Worm (Caenorhabditis elegans) whole organism, young adult: ENCODE data around the gene srd-27.

Source experiments
- B0261.1 ChIP-seq: sonication (generic microtip); optimal IDR thresholded peaks from 2 replicates; lab custom pipeline; 2016; ENCODE audit warnings: mild to moderate bottlenecking, missing genetic modification characterization, moderate library complexity, missing compliant biosample characterization
- C17E4.6 ChIP-seq: fragments of 200-800 bp; sonication (Bioruptor generic); IDR thresholded peaks from 2 replicates; pipeline ENCODE4 v1.3.6; 2022; ENCODE audit warnings: missing genetic modification reagents, missing genetic modification characterization, missing compliant biosample characterization
- D2030.7 ChIP-seq: fragments of 200-800 bp; sonication (Bioruptor generic); IDR thresholded peaks from 2 replicates; pipeline ENCODE4 v1.3.6; 2022; ENCODE audit warnings: missing genetic modification reagents, missing genetic modification characterization, missing compliant biosample characterization
- F23B12.7 ChIP-seq: sonication (generic microtip); optimal IDR thresholded peaks from 2 replicates; lab custom pipeline; 2017; ENCODE audit warnings: missing genetic modification characterization, mild to moderate bottlenecking, missing compliant biosample characterization, antibody characterized with exemption, moderate library complexity; ENCODE audit not compliant: insufficient read depth
- F39B2.1 ChIP-seq: fragments of 200-800 bp; sonication (Bioruptor generic); IDR thresholded peaks from 2 replicates; pipeline ENCODE4 v1.3.6; 2022; ENCODE audit warnings: missing genetic modification reagents, missing genetic modification characterization, missing compliant biosample characterization
- F52B5.7 ChIP-seq: sonication (generic microtip); optimal IDR thresholded peaks from 2 replicates; lab custom pipeline; 2016; ENCODE audit warnings: mild to moderate bottlenecking, missing genetic modification characterization, missing compliant biosample characterization
- F55B11.4 ChIP-seq: sonication (generic microtip); optimal IDR thresholded peaks from 2 replicates; lab custom pipeline; 2016; ENCODE audit warnings: missing compliant biosample characterization, missing genetic modification characterization, borderline replicate concordance; ENCODE audit not compliant: insufficient read depth
- K11D2.4 ChIP-seq: fragments of 200-800 bp; sonication (Bioruptor generic); IDR thresholded peaks from 2 replicates; pipeline ENCODE4 v1.3.6; 2022; ENCODE audit warnings: missing genetic modification reagents, missing genetic modification characterization, missing compliant biosample characterization
- K12H6.12 ChIP-seq: fragments of 200-800 bp; sonication (Bioruptor generic); optimal IDR thresholded peaks from 2 replicates; lab custom pipeline; 2018; ENCODE audit warnings: mild to moderate bottlenecking, missing genetic modification characterization, missing compliant biosample characterization
- Y53G8AR.9 ChIP-seq: fragments of 200-800 bp; sonication (Bioruptor generic); conservative IDR thresholded peaks from 2 replicates; pipeline ENCODE4 v1.3.6; 2022; ENCODE audit warnings: missing genetic modification reagents, missing genetic modification characterization, missing compliant biosample characterization
- Y56A3A.18 ChIP-seq: fragments of 200-800 bp; sonication (Bioruptor generic); IDR thresholded peaks from 2 replicates; pipeline ENCODE4 v1.3.6; 2022; ENCODE audit warnings: missing genetic modification reagents, missing genetic modification characterization, missing compliant biosample characterization
- Y67H2A.10 ChIP-seq: fragments of 200-800 bp; sonication (Bioruptor generic); conservative IDR thresholded peaks from 2 replicates; pipeline ENCODE4 v1.3.6; 2022; ENCODE audit warnings: missing genetic modification reagents, missing genetic modification characterization, missing compliant biosample characterization
- Y95B8A.8 ChIP-seq: fragments of 200-800 bp; sonication (Bioruptor generic); IDR thresholded peaks from 2 replicates; pipeline ENCODE4 v1.3.6; 2022; ENCODE audit warnings: missing genetic modification reagents, missing genetic modification characterization, missing compliant biosample characterization
- ZK185.1 ChIP-seq: sonication (generic microtip); optimal IDR thresholded peaks from 2 replicates; lab custom pipeline; 2016; ENCODE audit warnings: mild to moderate bottlenecking, missing genetic modification characterization, missing compliant biosample characterization; ENCODE audit not compliant: poor library complexity, severe bottlenecking
- akir-1 ChIP-seq: fragments of 200-800 bp; sonication (Bioruptor generic); optimal IDR thresholded peaks from 2 replicates; lab custom pipeline; 2018; ENCODE audit warnings: mild to moderate bottlenecking, missing genetic modification characterization, moderate library complexity, missing compliant biosample characterization
- aptf-2 ChIP-seq: fragments of 200-800 bp; sonication (Bioruptor generic); conservative IDR thresholded peaks from 2 replicates; pipeline ENCODE4 v1.3.6; 2022; ENCODE audit warnings: missing genetic modification reagents, missing genetic modification characterization, missing compliant biosample characterization
- athp-1 ChIP-seq: sonication (generic microtip); optimal IDR thresholded peaks from 2 replicates; lab custom pipeline; 2017; ENCODE audit warnings: mild to moderate bottlenecking, missing genetic modification characterization, missing compliant biosample characterization
- attf-3 ChIP-seq: fragments of 200-800 bp; sonication (Bioruptor generic); conservative IDR thresholded peaks from 2 replicates; pipeline ENCODE4 v1.3.6; 2022; ENCODE audit warnings: missing genetic modification reagents, missing genetic modification characterization, missing compliant biosample characterization
- bed-1 ChIP-seq: fragments of 200-800 bp; sonication (Bioruptor generic); IDR thresholded peaks from 2 replicates; pipeline ENCODE4 v1.3.6; 2022; ENCODE audit warnings: missing genetic modification reagents, missing genetic modification characterization, missing compliant biosample characterization
- bed-2 ChIP-seq: fragments of 200-800 bp; sonication (Bioruptor generic); IDR thresholded peaks from 2 replicates; pipeline ENCODE4 v1.3.6; 2022; ENCODE audit warnings: missing genetic modification reagents, missing genetic modification characterization, missing compliant biosample characterization
- ccch-3 ChIP-seq: fragments of 200-800 bp; sonication (Bioruptor generic); optimal IDR thresholded peaks from 2 replicates; lab custom pipeline; 2018; ENCODE audit warnings: mild to moderate bottlenecking, missing genetic modification characterization, missing compliant biosample characterization
- ceh-100 ChIP-seq: fragments of 200-800 bp; sonication (Bioruptor generic); IDR thresholded peaks from 2 replicates; pipeline ENCODE4 v1.3.6; 2022; ENCODE audit warnings: missing genetic modification reagents, missing genetic modification characterization, missing compliant biosample characterization
- dox-1 ChIP-seq: fragments of 200-800 bp; sonication (Bioruptor generic); IDR thresholded peaks from 2 replicates; pipeline ENCODE4 v1.3.6; 2022; ENCODE audit warnings: missing genetic modification reagents, missing genetic modification characterization, missing compliant biosample characterization
- efl-1 ChIP-seq: fragments of 150-350 bp; optimal IDR thresholded peaks from 2 replicates; lab custom pipeline; 2014; ENCODE audit warnings: missing biosample characterization, missing genetic modification reagents, missing genetic modification characterization
- egrh-3 ChIP-seq: fragments of 200-800 bp; sonication (Bioruptor generic); IDR thresholded peaks from 2 replicates; pipeline ENCODE4 v1.3.6; 2022; ENCODE audit warnings: missing genetic modification reagents, missing genetic modification characterization, missing compliant biosample characterization
- fkh-3 ChIP-seq: sonication (generic microtip); optimal IDR thresholded peaks from 2 replicates; lab custom pipeline; 2016; ENCODE audit warnings: mild to moderate bottlenecking, missing genetic modification characterization, missing compliant biosample characterization
- hrde-1 ChIP-seq: sonication (generic microtip); optimal IDR thresholded peaks from 2 replicates; lab custom pipeline; 2016; ENCODE audit warnings: missing genetic modification characterization, mild to moderate bottlenecking, missing compliant biosample characterization, moderate library complexity, missing genotype, missing genetic modification reagents, borderline replicate concordance
- hsf-1 ChIP-seq: fragments of 200-800 bp; sonication (Bioruptor generic); IDR thresholded peaks from 2 replicates; pipeline ENCODE4 v1.3.6; 2022; ENCODE audit warnings: missing genetic modification reagents, missing genetic modification characterization, missing compliant biosample characterization
- lag-1 ChIP-seq: fragments of 200-800 bp; sonication (Bioruptor generic); IDR thresholded peaks from 2 replicates; pipeline ENCODE4 v1.3.6; 2022; ENCODE audit warnings: missing genetic modification reagents, missing genetic modification characterization, missing compliant biosample characterization
- lin-35 ChIP-seq, 3 experiments: fragments of 150-350 bp in 2 of 3; sonication (generic microtip) in 1 of 3; optimal IDR thresholded peaks; 2 replicates each; lab custom pipeline; 2014 to 2018; ENCODE audit warnings: missing biosample characterization in 3 of 3, missing genetic modification characterization in 3 of 3, missing genetic modification reagents in 3 of 3
- madf-6 ChIP-seq: fragments of 200-800 bp; sonication (Bioruptor generic); IDR thresholded peaks from 2 replicates; pipeline ENCODE4 v1.3.6; 2022; ENCODE audit warnings: missing genetic modification reagents, missing genetic modification characterization, missing compliant biosample characterization
- nfya-1 ChIP-seq: sonication (generic microtip); optimal IDR thresholded peaks from 2 replicates; lab custom pipeline; 2017; ENCODE audit warnings: antibody characterized with exemption, missing compliant biosample characterization, missing genetic modification characterization, borderline replicate concordance; ENCODE audit not compliant: insufficient read depth
- nfya-2 ChIP-seq: fragments of 200-800 bp; sonication (Bioruptor generic); IDR thresholded peaks from 2 replicates; pipeline ENCODE4 v1.3.6; 2022; ENCODE audit warnings: missing genetic modification reagents, missing genetic modification characterization, missing compliant biosample characterization
- repo-1 ChIP-seq: sonication (generic microtip); optimal IDR thresholded peaks from 2 replicates; lab custom pipeline; 2017; ENCODE audit warnings: mild to moderate bottlenecking, missing genetic modification characterization, missing compliant biosample characterization
- sea-2 ChIP-seq: fragments of 200-800 bp; sonication (Bioruptor generic); IDR thresholded peaks from 2 replicates; pipeline ENCODE4 v1.3.6; 2022; ENCODE audit warnings: missing genetic modification characterization, missing compliant biosample characterization
- tlf-1 ChIP-seq: fragments of 200-800 bp; sonication (Bioruptor generic); optimal IDR thresholded peaks from 2 replicates; lab custom pipeline; 2018; ENCODE audit warnings: mild to moderate bottlenecking, missing genetic modification characterization, missing compliant biosample characterization
- zfh-2 ChIP-seq: fragments of 200-800 bp; sonication (Bioruptor generic); conservative IDR thresholded peaks from 2 replicates; pipeline ENCODE4 v1.3.6; 2022; ENCODE audit warnings: missing genetic modification reagents, missing genetic modification characterization, missing compliant biosample characterization
- ztf-28 ChIP-seq: fragments of 200-800 bp; sonication (Bioruptor generic); IDR thresholded peaks from 2 replicates; pipeline ENCODE4 v1.3.6; 2022; ENCODE audit warnings: missing genetic modification reagents, missing genetic modification characterization, missing compliant biosample characterization

srd-27 gene

ce11 chrV:15821398-15821797, 18.2 kb downstream of the srd-27 start, which contains the start of gene srbc-49:
srbc-49 (plus strand) TSS chrV:15821698.
- no peak for TF ChIP-seq nfya-2 (GFP tag; lab: Robert Waterston, UW)
- no peak for TF ChIP-seq F23B12.7 (tag; lab: Kevin White, UChicago)
- TF ChIP-seq lin-35 (GFP tag; optimal IDR thresholded peaks at IDR 0.05; lab: Kevin White, UChicago) = no peak
- no peak for TF ChIP-seq zfh-2 (GFP tag; lab: Robert Waterston, UW)
- TF ChIP-seq ztf-28 (GFP tag; lab: Robert Waterston, UW) = no peak
- TF ChIP-seq hrde-1 (tag; lab: Kevin White, UChicago) = no peak
- TF ChIP-seq Y67H2A.10 = no peak
- no peak for TF ChIP-seq nfya-1 (tag; lab: Kevin White, UChicago)
- no peak for TF ChIP-seq aptf-2

ce11 chrV:15824866-15825265, 21.7 kb downstream of the srd-27 start, which contains the start of gene srbc-50:
srbc-50 (minus strand) TSS chrV:15824966.
- TF ChIP-seq ccch-3 (GFP tag; lab: Kevin White, UChicago) (no peak), Y95B8A.8 (GFP tag; lab: Robert Waterston, UW) (no peak), F55B11.4 (no peak), B0261.1 (no peak), akir-1 (GFP tag; lab: Kevin White, UChicago) (no peak), F39B2.1 (no peak), egrh-3 (GFP tag; lab: Robert Waterston, UW) (no peak), madf-6 (GFP tag; lab: Robert Waterston, UW) (no peak), repo-1 (no peak)

- no peak for TF ChIP-seq tlf-1
- TF ChIP-seq attf-3 (GFP tag; lab: Robert Waterston, UW) = no peak
- no peak for TF ChIP-seq ceh-100 (GFP tag; lab: Robert Waterston, UW)
- no peak for TF ChIP-seq C17E4.6 (GFP tag; lab: Robert Waterston, UW)
- TF ChIP-seq F52B5.7 (tag; lab: Kevin White, UChicago) = no peak
These were observed 22.9 kb downstream of the srd-27 start, which contains the start of gene srbc-51 for ce11 chrV:15826110-15826509. srbc-51 (plus strand) TSS chrV:15826410.

DNA sequence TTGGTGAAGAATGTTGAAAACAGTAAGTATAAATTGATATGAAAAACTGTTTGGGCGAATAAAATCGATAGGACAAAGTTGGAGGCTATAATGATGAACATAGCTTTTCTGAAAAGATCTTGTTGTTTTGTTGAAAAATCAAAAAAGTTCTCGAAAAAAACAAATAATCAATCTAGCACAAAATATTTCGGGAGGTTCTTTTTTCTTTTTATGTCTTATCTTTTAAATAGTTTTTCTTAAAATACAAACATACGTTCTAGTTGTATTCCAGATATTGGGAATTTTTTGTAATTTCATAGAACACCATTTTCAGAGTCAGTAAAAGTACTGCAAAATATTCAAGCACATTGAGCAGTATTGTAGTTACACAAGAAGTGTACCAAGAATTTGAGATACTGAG, 26.7 kb downstream of the srd-27 start, which contains the start of gene srbc-55:
srbc-55 (minus strand) TSS at position 101 of the 400 bp plus-strand sequence.
- TF ChIP-seq lag-1 (no peak), repo-1 (no peak), F39B2.1 (no peak), Y67H2A.10 (no peak), bed-2 (GFP tag; lab: Robert Waterston, UW) (no peak), ZK185.1 (no peak), athp-1 (no peak), K12H6.12 (no peak), Y53G8AR.9 (no peak), Y56A3A.18 (GFP tag; lab: Robert Waterston, UW) (no peak), D2030.7 (GFP tag; lab: Robert Waterston, UW) (no peak), sea-2 (no peak)
- TF ChIP-seq, all 124 proteins: peak for 0

DNA sequence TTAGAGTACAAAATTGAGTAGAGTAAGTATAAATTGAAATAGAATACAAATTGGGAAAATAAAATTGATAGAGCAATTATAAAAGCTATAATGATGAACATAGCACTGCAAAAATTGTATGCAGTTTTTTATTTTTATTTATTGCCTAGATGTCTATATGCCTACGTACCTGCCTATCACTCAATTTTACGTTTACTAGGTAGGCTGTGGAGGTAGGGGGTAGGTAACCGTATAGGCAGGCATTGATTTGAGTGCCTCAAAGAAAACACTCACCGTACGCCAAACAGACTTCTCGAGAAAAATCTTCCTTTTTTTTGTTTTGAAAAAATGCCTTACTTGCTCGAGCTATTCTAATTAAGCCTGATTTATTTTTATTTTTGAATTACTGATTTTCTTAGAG, 28.4 kb downstream of the srd-27 start, which contains the start of gene srbc-56:
srbc-56 (minus strand) TSS at position 101 of the 400 bp plus-strand sequence.
- TF ChIP-seq fkh-3 (tag; lab: Kevin White, UChicago) (no peak), dox-1 (GFP tag; lab: Robert Waterston, UW) (no peak), hsf-1 (no peak), efl-1 (GFP tag; lab: Kevin White, UChicago) (no peak), Y56A3A.18 (GFP tag; lab: Robert Waterston, UW) (no peak), akir-1 (GFP tag; lab: Kevin White, UChicago) (no peak), K11D2.4 (GFP tag; lab: Robert Waterston, UW) (no peak), bed-1 (GFP tag; lab: Robert Waterston, UW) (no peak)
